Worm (Caenorhabditis elegans) whole organism, L2 larva: ENCODE data around the gene C34F6.1.

Experiments used
- F13H6.1 ChIP-seq: sonication (generic microtip); optimal IDR thresholded peaks from 2 replicates; lab custom pipeline; 2016; ENCODE audit warnings: missing genetic modification characterization, missing compliant biosample characterization
- R02D3.7 ChIP-seq: fragments of 150-350 bp; optimal IDR thresholded peaks from 2 replicates; lab custom pipeline; 2014; ENCODE audit warnings: missing biosample characterization, missing genetic modification characterization
- ZK546.5 ChIP-seq: sonication (generic microtip); optimal IDR thresholded peaks from 2 replicates; lab custom pipeline; 2017; ENCODE audit warnings: missing biosample characterization, missing genetic modification characterization
- blmp-1 ChIP-seq: sonication (generic microtip); optimal IDR thresholded peaks from 2 replicates; lab custom pipeline; 2017; ENCODE audit warnings: missing genetic modification characterization, mild to moderate bottlenecking, missing compliant biosample characterization, antibody characterized with exemption, moderate library complexity; ENCODE audit not compliant: insufficient read depth
- dmd-4 ChIP-seq: sonication (generic microtip); optimal IDR thresholded peaks from 2 replicates; lab custom pipeline; 2017; ENCODE audit warnings: missing biosample characterization, missing genetic modification characterization
- lin-39 ChIP-seq: fragments of 150-350 bp; optimal IDR thresholded peaks from 2 replicates; lab custom pipeline; 2014; ENCODE audit warnings: missing biosample characterization, missing genetic modification reagents, missing genetic modification characterization
- mdl-1 ChIP-seq, 2 experiments: fragments of 150-350 bp in 1 of 2; sonication (generic microtip) in 1 of 2; optimal IDR thresholded peaks; 2 replicates each; lab custom pipeline; 2017; ENCODE audit warnings: missing biosample characterization in 2 of 2, missing genetic modification characterization in 2 of 2
- nhr-11 ChIP-seq: fragments of 150-350 bp; optimal IDR thresholded peaks from 2 replicates; lab custom pipeline; 2014; ENCODE audit warnings: missing biosample characterization, missing genetic modification characterization
- nhr-129 ChIP-seq: fragments of 150-350 bp; optimal IDR thresholded peaks from 2 replicates; lab custom pipeline; 2014; ENCODE audit warnings: missing biosample characterization, missing genetic modification characterization
- nhr-237 ChIP-seq: fragments of 150-350 bp; optimal IDR thresholded peaks from 2 replicates; lab custom pipeline; 2014; ENCODE audit warnings: missing biosample characterization, missing genetic modification characterization
- nhr-25 ChIP-seq: fragments of 150-350 bp; sonication (generic microtip); optimal IDR thresholded peaks from 3 replicates; lab custom pipeline; 2014; ENCODE audit warnings: missing biosample characterization, missing genetic modification characterization
- skn-1 ChIP-seq: sonication (generic microtip); optimal IDR thresholded peaks from 2 replicates; lab custom pipeline; 2017; ENCODE audit warnings: missing biosample characterization, missing genetic modification characterization
- unc-39 ChIP-seq: fragments of 150-350 bp; optimal IDR thresholded peaks from 2 replicates; lab custom pipeline; 2014; ENCODE audit warnings: missing biosample characterization, missing genetic modification characterization
- ztf-4 ChIP-seq: fragments of 150-350 bp; optimal IDR thresholded peaks from 2 replicates; lab custom pipeline; 2014; ENCODE audit warnings: missing biosample characterization, missing genetic modification characterization

DNA sequence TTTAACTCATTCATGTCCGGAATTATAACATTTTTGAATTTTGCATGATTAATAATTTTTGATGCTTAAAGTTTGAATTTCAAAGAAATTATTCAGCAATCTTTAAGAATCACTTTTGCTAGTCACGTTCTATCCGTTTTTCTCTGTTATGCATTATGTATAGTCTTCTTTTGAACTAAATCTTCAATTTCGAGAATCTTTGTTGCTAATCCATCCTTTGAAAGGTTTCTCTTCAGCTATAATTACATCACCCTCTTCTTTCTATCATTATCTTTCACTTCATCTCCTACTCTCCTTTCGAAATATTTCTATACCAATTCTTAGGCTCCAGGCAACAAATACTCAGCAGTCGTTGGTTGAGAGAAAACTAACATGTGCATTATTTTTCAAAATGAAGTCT lies 45.1 kb downstream of the C34F6.1 start:
- TF ChIP-seq ztf-4 (tag; lab: Kevin White, UChicago) = no peak
- no peak for TF ChIP-seq nhr-237
- no peak for TF ChIP-seq mdl-1 (tag; optimal IDR thresholded peaks at IDR 0.05; lab: Kevin White, UChicago)
- no peak for TF ChIP-seq R02D3.7 (tag; lab: Kevin White, UChicago)
- no peak for TF ChIP-seq skn-1 (tag; lab: Kevin White, UChicago)
- TF ChIP-seq nhr-25 (tag; lab: Kevin White, UChicago) = no peak
- TF ChIP-seq blmp-1 (tag; lab: Kevin White, UChicago) = no peak
- TF ChIP-seq F13H6.1 (tag; lab: Kevin White, UChicago) = no peak
- TF ChIP-seq nhr-129 (tag; lab: Kevin White, UChicago) = no peak
- no peak for TF ChIP-seq unc-39 (tag; lab: Kevin White, UChicago)
- TF ChIP-seq lin-39 (tag; lab: Kevin White, UChicago) = no peak
- TF ChIP-seq ZK546.5 (tag; lab: Kevin White, UChicago) = no peak
- TF ChIP-seq nhr-11 (tag; lab: Kevin White, UChicago) = no peak
- TF ChIP-seq dmd-4 (tag; lab: Kevin White, UChicago) = no peak
